Fruit fly (Drosophila melanogaster): ENCODE measurements around the gene Fnta.

Gene Fnta

DNA sequence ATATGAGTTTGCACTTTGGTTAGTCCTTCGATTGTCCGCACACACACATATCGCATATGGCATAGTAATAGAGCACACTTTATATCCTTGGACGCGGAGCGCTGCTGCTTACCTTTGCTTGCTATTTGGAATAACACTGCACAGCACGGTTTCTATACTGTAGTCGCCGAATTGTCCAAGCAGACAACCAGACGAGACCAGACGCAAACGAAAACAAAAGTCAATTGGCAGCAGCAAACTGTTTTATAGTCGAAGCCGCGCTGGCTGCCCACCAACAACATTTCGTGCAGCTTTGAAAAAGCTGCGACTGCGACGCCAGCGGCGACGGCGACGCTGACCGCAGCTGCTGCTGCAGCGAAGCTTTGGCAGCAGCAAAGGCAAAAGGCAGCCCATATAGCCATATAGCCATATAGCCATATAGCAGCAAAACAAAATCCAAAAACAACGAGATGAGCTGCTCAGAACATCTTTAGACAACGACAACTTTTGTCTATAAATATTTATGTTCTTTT, 28.7 kb downstream of the Fnta start, which contains the start of gene slf:
Gene slf, minus strand, starts transcription at position 219 of the 512 bp plus-strand sequence.
- no peak for TF ChIP-seq noc (tag; optimal IDR thresholded peaks at IDR 0.05)

DNA sequence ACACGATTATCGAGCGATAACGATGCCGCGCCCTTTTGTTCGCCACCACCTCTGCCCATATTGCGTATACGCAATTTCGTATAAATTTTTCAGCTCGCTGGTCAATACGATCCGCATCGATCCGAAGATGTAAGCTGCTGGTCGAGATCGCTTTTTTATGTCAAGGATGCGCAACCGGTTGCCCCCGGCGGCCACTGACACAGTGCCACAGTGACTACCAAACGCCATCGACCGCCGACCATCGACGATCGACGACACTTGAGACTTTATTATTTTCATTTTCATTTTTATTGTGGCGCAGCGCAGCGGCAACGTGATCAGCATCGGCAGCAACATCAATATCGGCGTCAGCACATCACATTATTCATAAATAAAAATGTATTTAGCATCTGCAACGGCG, 30.5 kb downstream of the Fnta start:
- TF ChIP-seq noc (tag; optimal IDR thresholded peaks at IDR 0.05), result no peak

DNA sequence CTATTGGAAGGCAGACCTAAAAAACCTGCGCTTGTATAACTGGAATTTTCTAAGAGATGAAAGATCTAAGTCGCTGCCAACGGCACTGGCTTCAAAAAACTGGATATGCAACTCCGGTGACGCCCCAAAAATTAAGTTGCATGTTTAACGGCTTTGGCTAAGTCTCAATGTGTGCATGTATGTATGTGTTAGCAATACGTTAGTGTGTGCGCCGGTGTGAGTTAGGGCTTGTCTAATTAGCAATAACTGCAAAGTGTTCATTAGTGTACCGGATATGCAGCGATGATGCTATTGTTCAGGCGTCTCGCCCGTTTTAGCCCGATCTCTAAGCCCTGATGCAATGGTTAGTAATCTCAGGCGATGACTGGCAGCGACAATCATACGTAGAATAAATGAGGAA, 31.6 kb downstream of the Fnta start:
- no peak for TF ChIP-seq noc (tag; optimal IDR thresholded peaks at IDR 0.05)

DNA sequence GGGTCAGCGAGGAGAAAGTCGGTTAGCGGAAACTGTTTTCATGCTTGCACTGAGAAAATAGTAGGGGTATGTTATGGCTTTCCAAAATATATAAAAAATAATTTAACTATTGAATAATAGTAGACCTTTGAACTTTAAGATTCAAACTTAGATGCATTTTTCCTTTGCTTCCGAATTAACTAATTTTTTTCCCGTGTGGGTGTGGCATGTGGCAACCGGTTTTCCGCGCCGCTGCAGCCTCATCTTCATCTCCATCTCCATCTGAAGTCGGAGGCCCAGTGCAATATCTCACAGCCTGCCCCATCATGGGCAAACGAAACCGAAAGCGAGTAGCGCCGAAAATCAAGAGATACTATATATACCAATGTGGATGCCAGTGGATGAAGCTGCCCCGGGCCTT, 32.9 kb downstream of the Fnta start:
- TF ChIP-seq noc (tag; optimal IDR thresholded peaks at IDR 0.05), result no peak

DNA sequence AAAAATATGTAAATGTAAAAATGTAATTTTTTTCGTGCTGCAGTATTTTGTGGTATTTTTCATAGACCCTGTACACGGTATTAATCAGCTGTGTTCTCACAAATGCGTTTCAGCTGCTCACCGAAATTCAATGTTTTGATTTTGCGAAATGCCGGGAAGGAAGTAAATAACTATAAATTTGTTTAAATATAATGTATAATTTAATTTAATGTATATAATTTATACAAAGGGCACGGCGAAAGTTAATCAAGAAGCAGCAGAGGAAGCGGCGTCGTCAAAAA, 36.0 kb downstream of the Fnta start, which contains the start of gene CG3294:
Gene CG3294, plus strand, starts transcription at position 26 of the 281 bp plus-strand sequence.
- TF ChIP-seq noc (tag; optimal IDR thresholded peaks at IDR 0.05), result no peak

- TF ChIP-seq noc (tag; optimal IDR thresholded peaks at IDR 0.05), result no peak
Measured at dm6 chr2L:4793780-4794523, 36.5 kb downstream of the Fnta start, which contains the start of gene fipi. Gene fipi, minus strand, starts transcription at chr2L:4794044.

Data from whole organism, larva.